Worm (Caenorhabditis elegans) whole organism, midembryonic: ENCODE data around the gene M02B7.2.

ENCODE experiments used
- T22C8.4 ChIP-seq: fragments of 200-800 bp; sonication (Bioruptor generic); IDR thresholded peaks from 2 replicates; pipeline ENCODE4 v1.3.6; 2022; ENCODE audit warnings: missing genetic modification characterization, missing compliant biosample characterization
- klf-2 ChIP-seq: fragments of 200-800 bp; sonication (Bioruptor generic); conservative IDR thresholded peaks from 2 replicates; pipeline ENCODE4 v1.3.6; 2022; ENCODE audit warnings: missing genetic modification reagents, missing genetic modification characterization, missing compliant biosample characterization
- ref-1 ChIP-seq: fragments of 200-800 bp; sonication (Bioruptor generic); conservative IDR thresholded peaks from 2 replicates; pipeline ENCODE4 v1.3.6; 2022; ENCODE audit warnings: missing genetic modification reagents, missing genetic modification characterization, missing compliant biosample characterization
- ztf-23 ChIP-seq: fragments of 200-800 bp; sonication (Bioruptor generic); IDR thresholded peaks from 2 replicates; pipeline ENCODE4 v1.3.6; 2022; ENCODE audit warnings: missing genetic modification reagents, missing genetic modification characterization, missing compliant biosample characterization

DNA sequence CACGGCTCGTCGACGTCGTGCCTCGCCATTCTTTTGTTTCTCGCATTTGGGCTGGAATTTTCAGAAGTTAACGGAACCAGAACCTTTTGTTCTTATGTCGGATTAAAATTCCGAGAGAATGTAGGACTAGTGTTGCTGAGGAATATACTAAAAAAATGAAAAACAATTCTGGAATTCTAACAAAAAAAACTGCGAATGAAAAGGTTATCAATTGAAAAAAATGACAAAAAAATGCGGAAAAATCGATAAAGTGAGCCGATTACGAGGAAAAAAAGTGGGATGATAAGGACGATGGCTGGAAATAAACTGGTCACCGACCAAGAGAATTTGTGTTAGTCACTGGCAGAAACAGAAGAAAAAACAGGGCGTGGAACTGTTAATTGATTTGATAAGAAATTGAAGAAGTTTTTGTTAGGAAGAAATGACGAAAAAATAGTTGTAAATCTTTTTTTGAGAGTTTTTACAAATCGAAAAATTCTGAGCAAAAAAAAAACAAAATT is 15.9 kb downstream of the M02B7.2 start, which contains the start of gene bris-1:
- TF ChIP-seq ref-1 (GFP tag; lab: Robert Waterston, UW) (no peak), ztf-23 (GFP tag; lab: Robert Waterston, UW) (no peak), T22C8.4 (GFP tag; lab: Robert Waterston, UW) (no peak), klf-2 (GFP tag; lab: Robert Waterston, UW) (no peak)
